Fruit fly (Drosophila melanogaster): ENCODE measurements around the gene tow.

tow gene

DNA sequence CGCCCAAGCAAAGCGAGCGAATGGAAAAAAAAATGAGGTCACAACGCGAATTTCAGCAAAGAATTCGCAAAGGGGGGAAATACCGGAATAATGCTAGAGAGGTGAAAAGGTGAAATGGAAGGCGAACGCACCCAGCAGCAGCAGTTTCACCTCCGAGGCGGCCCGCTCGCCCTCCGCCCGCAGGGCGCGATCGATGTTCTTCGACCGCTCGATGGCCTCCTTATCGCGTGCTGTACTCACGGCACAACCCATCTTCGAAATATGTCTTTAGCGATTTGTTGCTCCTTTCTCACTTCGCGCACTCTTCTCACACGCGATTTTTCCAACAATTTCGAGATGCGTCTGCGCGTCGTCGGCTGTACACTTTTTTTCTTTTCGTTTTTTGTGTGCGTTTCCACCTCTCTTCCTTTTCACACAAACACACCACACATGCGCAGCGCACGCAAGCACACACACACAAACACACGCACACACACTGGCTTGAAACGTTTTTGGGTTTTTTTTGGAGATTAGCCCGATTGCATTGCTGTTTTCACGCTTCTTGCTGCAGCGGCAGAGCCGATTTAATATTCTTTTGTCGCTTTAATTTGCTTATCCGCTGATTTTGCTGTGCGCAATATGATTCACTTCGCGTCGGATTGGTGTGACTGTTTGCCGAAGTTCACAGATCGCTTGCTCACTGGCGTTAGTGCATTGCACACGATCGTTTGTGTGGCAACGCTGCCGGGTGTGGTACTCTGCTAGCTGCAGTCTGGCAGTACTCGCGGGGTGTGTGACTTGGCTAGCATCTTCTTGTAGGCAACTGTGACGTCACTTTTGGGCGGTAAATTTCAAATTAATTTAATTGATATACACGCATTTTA is 37.0 kb downstream of the tow start, which contains the start of gene Galphai (continued):
- no peak for TF ChIP-seq lov (optimal IDR thresholded peaks at IDR 0.05)
- TF ChIP-seq lov (GFP tag; IDR thresholded peaks at IDR 0.05), result no peak
- TF ChIP-seq nmo (GFP tag; optimal IDR thresholded peaks at IDR 0.05), result peak; percentile 66
- no peak for TF ChIP-seq CG31224 (GFP tag; IDR thresholded peaks at IDR 0.05)
- no peak for TF ChIP-seq bsh (GFP tag; optimal IDR thresholded peaks at IDR 0.05)
- peak in 1 of 3 experiments; percentile 81 for TF ChIP-seq Stat92E (GFP tag; optimal IDR thresholded peaks at IDR 0.05)
- TF ChIP-seq hkb (optimal IDR thresholded peaks at IDR 0.05), result peak; percentile 69
- TF ChIP-seq hkb (GFP tag; IDR thresholded peaks at IDR 0.05), result peak; percentile 37; the same call in 1 of the 2 replicates
- peak; percentile 41 for TF ChIP-seq Max (GFP tag; optimal IDR thresholded peaks at IDR 0.05)
- peak; percentile 100 for TF ChIP-seq kay (GFP tag; optimal IDR thresholded peaks at IDR 0.05)
- peak; percentile 67 for TF ChIP-seq CG17829 (tag; optimal IDR thresholded peaks at IDR 0.05)
- peak; percentile 13 for TF ChIP-seq CG10543 (GFP tag; optimal IDR thresholded peaks at IDR 0.05)
- TF ChIP-seq ttk (GFP tag; IDR thresholded peaks at IDR 0.05), result no peak
- peak; percentile 33 for TF ChIP-seq Antp (GFP tag; optimal IDR thresholded peaks at IDR 0.05)
- peak; percentile 47 for TF ChIP-seq CG12299 (tag; optimal IDR thresholded peaks at IDR 0.05)
- TF ChIP-seq ewg (GFP tag; optimal IDR thresholded peaks at IDR 0.05), result peak; percentile 77
- peak; percentile 16 for TF ChIP-seq Hsf (GFP tag; optimal IDR thresholded peaks at IDR 0.05)
- TF ChIP-seq CG42726 (GFP tag; IDR thresholded peaks at IDR 0.05; ENCODE audit: partially characterized antibody), result peak; percentile 60
- peak; percentile 93 for TF ChIP-seq CG3847 (GFP tag; IDR thresholded peaks at IDR 0.05)
- TF ChIP-seq E2f2 (GFP tag; IDR thresholded peaks at IDR 0.05), result peak; percentile 99
- peak; percentile 82 for TF ChIP-seq MESR4 (GFP tag; optimal IDR thresholded peaks at IDR 0.05)
- TF ChIP-seq CG13287 (GFP tag; IDR thresholded peaks at IDR 0.05; ENCODE audit: partially characterized antibody), result peak; percentile 72
- no peak for TF ChIP-seq CG1529 (GFP tag; optimal IDR thresholded peaks at IDR 0.05)
- TF ChIP-seq CG16863 (GFP tag; optimal IDR thresholded peaks at IDR 0.05), result peak; percentile 13
- peak; percentile 98 for TF ChIP-seq pita (GFP tag; optimal IDR thresholded peaks at IDR 0.05)
- TF ChIP-seq CG6791 (GFP tag; IDR thresholded peaks at IDR 0.05; ENCODE audit: partially characterized antibody), result peak; percentile 65; the same call in 2 of the 3 replicates
- no peak for TF ChIP-seq gem (tag; optimal IDR thresholded peaks at IDR 0.05)
- TF ChIP-seq Lhr (GFP tag; optimal IDR thresholded peaks at IDR 0.05), result peak; percentile 100
- TF ChIP-seq Rx (GFP tag; IDR thresholded peaks at IDR 0.05), result no peak
- TF ChIP-seq br (optimal IDR thresholded peaks at IDR 0.05), result no peak
- TF ChIP-seq shn (GFP tag; optimal IDR thresholded peaks at IDR 0.05), result peak; percentile 58
- no peak for TF ChIP-seq sima (GFP tag; optimal IDR thresholded peaks at IDR 0.05)
- TF ChIP-seq CG8478 (optimal IDR thresholded peaks at IDR 0.05), result peak; percentile 79
- peak; percentile 4 for TF ChIP-seq CG33557 (GFP tag; optimal IDR thresholded peaks at IDR 0.05)
- peak; percentile 68; the same call in 1 of the 2 replicates for TF ChIP-seq crol (GFP tag; IDR thresholded peaks at IDR 0.05)
- TF ChIP-seq Dref (GFP tag; IDR thresholded peaks at IDR 0.05), result peak; percentile 53
- peak; percentile 50 for TF ChIP-seq CG12942 (GFP tag; optimal IDR thresholded peaks at IDR 0.05)
- TF ChIP-seq tx (GFP tag; optimal IDR thresholded peaks at IDR 0.05), result no peak
- TF ChIP-seq crp (GFP tag; optimal IDR thresholded peaks at IDR 0.05), result peak in 1 of 2 experiments; percentile 33
- peak; percentile 95 for TF ChIP-seq Med (GFP tag)
- no peak for TF ChIP-seq CG6813 (GFP tag; optimal IDR thresholded peaks at IDR 0.05)
- peak; percentile 46 for TF ChIP-seq CG2120 (GFP tag; optimal IDR thresholded peaks at IDR 0.05)
- peak; percentile 81 for TF ChIP-seq YL-1 (GFP tag; optimal IDR thresholded peaks at IDR 0.05)
- TF ChIP-seq CG15514 (GFP tag; optimal IDR thresholded peaks at IDR 0.05), result peak; percentile 92
- TF ChIP-seq Xrp1 (GFP tag; IDR thresholded peaks at IDR 0.05), result no peak; the same call in 1 of the 2 replicates
- peak; percentile 49; the same call in 1 of the 2 replicates for TF ChIP-seq Adf1 (GFP tag; IDR thresholded peaks at IDR 0.05)
- TF ChIP-seq CG4424 (GFP tag; optimal IDR thresholded peaks at IDR 0.05), result no peak
- TF ChIP-seq esg (GFP tag; conservative IDR thresholded peaks at IDR 0.05), result no peak
- TF ChIP-seq CG30403 (GFP tag; optimal IDR thresholded peaks at IDR 0.05), result peak; percentile 7
